Fruit fly (Drosophila melanogaster) whole organism, wandering third instar larva: Measurements from ENCODE around the gene Vha16-5.

ENCODE experiments used
- CG32264 ChIP-seq: fragments of 200-800 bp; sonication (Bioruptor generic); optimal IDR thresholded peaks from 2 replicates; lab custom pipeline; 2016; ENCODE audit warnings: missing biosample characterization, missing genetic modification characterization
- CG9705 ChIP-seq: fragments of 200-800 bp; sonication (Bioruptor generic); optimal IDR thresholded peaks from 2 replicates; lab custom pipeline; 2018; ENCODE audit warnings: missing biosample characterization, mild to moderate bottlenecking, missing genetic modification characterization
- CrebA ChIP-seq: fragments of 200-800 bp; sonication (Bioruptor generic); optimal IDR thresholded peaks from 2 replicates; lab custom pipeline; 2016; ENCODE audit warnings: missing biosample characterization, mild to moderate bottlenecking, missing genetic modification characterization, borderline replicate concordance
- Dfd ChIP-seq: fragments of >200 bp; optimal IDR thresholded peaks from 2 replicates; lab custom pipeline; 2017; ENCODE audit warnings: missing biosample characterization, missing genetic modification characterization
- Dif ChIP-seq: fragments of 200-275, 200-300 bp; sonication (Bioruptor generic); optimal IDR thresholded peaks from 2 replicates; lab custom pipeline; 2018; ENCODE audit warnings: missing biosample characterization, missing genetic modification characterization; ENCODE audit not compliant: partially characterized antibody
- HLH106 ChIP-seq: fragments of 200-800 bp; optimal IDR thresholded peaks from 3 replicates; lab custom pipeline; 2019; ENCODE audit warnings: missing biosample characterization, mild to moderate bottlenecking, missing genetic modification characterization, moderate library complexity
- Hnf4 ChIP-seq: fragments of 200-800 bp; sonication (Bioruptor generic); optimal IDR thresholded peaks from 2 replicates; lab custom pipeline; 2016; ENCODE audit warnings: missing biosample characterization, mild to moderate bottlenecking, missing genetic modification characterization
- Hr78 ChIP-seq: fragments of >200 bp; optimal IDR thresholded peaks from 2 replicates; lab custom pipeline; 2017; ENCODE audit warnings: missing biosample characterization, missing genetic modification characterization
- Hr83 ChIP-seq: fragments of 200-300 bp; sonication (Bioruptor generic); optimal IDR thresholded peaks from 2 replicates; lab custom pipeline; 2016; ENCODE audit warnings: missing biosample characterization, mild to moderate bottlenecking, missing genetic modification characterization, moderate library complexity; ENCODE audit not compliant: poor library complexity, severe bottlenecking
- Jra ChIP-seq: sonication (Bioruptor generic); optimal IDR thresholded peaks from 2 replicates; lab custom pipeline; 2016; ENCODE audit warnings: missing biosample characterization, missing genetic modification characterization
- Mio ChIP-seq: sonication (Bioruptor generic); optimal IDR thresholded peaks from 2 replicates; lab custom pipeline; 2016; ENCODE audit warnings: missing biosample characterization, missing genetic modification characterization
- Myc ChIP-seq: fragments of >200 bp; optimal IDR thresholded peaks from 2 replicates; lab custom pipeline; 2017
- N ChIP-seq: fragments of >200 bp; optimal IDR thresholded peaks from 2 replicates; lab custom pipeline; 2018; ENCODE audit warnings: missing biosample characterization, missing external identifiers, missing genetic modification characterization
- OdsH ChIP-seq: fragments of 200-800 bp; sonication (Bioruptor generic); optimal IDR thresholded peaks from 2 replicates; lab custom pipeline; 2016; ENCODE audit warnings: missing biosample characterization, mild to moderate bottlenecking, missing genetic modification characterization
- Rel ChIP-seq, 2 experiments: fragments of 200-800 bp; sonication (Bioruptor generic) in 1 of 2; optimal IDR thresholded peaks; 2 replicates in 1 of 2; 3 replicates in 1 of 2; lab custom pipeline; 2016 to 2019; ENCODE audit warnings: mild to moderate bottlenecking in 2 of 2, missing biosample characterization in 2 of 2, missing genetic modification characterization in 2 of 2, moderate library complexity in 1 of 2
- Sp1 ChIP-seq: fragments of 200-800 bp; sonication (Bioruptor generic); optimal IDR thresholded peaks from 3 replicates; lab custom pipeline; 2019; ENCODE audit warnings: missing biosample characterization, mild to moderate bottlenecking, missing genetic modification characterization, moderate library complexity
- Vsx2 ChIP-seq: fragments of 200-300, 225-300 bp; sonication (Bioruptor generic); optimal IDR thresholded peaks from 2 replicates; lab custom pipeline; 2018; ENCODE audit warnings: missing biosample characterization, missing genetic modification characterization; ENCODE audit not compliant: partially characterized antibody
- br ChIP-seq: fragments of 200-800 bp; sonication (Bioruptor generic); optimal IDR thresholded peaks from 2 replicates; lab custom pipeline; 2016; ENCODE audit warnings: missing biosample characterization, missing genetic modification characterization
- brk ChIP-seq: fragments of 200-800 bp; sonication (Bioruptor generic); optimal IDR thresholded peaks from 2 replicates; lab custom pipeline; 2016; ENCODE audit warnings: missing biosample characterization, mild to moderate bottlenecking, missing genetic modification characterization
- dl ChIP-seq, 2 experiments: fragments of 175-275, 200-275 bp in 1 of 2; fragments of 200-275 bp in 1 of 2; sonication (Bioruptor generic); optimal IDR thresholded peaks; lab custom pipeline; 2018; ENCODE audit warnings: mild to moderate bottlenecking in 2 of 2, missing biosample characterization in 2 of 2, missing genetic modification characterization in 2 of 2, moderate library complexity in 2 of 2; ENCODE audit not compliant: partially characterized antibody in 2 of 2, insufficient read depth in 1 of 2
- dmrt93B ChIP-seq: fragments of 200-800 bp; sonication (Bioruptor generic); optimal IDR thresholded peaks from 2 replicates; lab custom pipeline; 2018; ENCODE audit warnings: missing biosample characterization, mild to moderate bottlenecking, missing genetic modification characterization
- dsf ChIP-seq: sonication (Bioruptor generic); optimal IDR thresholded peaks from 2 replicates; lab custom pipeline; 2016; ENCODE audit warnings: missing biosample characterization, missing genetic modification characterization, borderline replicate concordance
- ey ChIP-seq: fragments of 200-800 bp; sonication (Bioruptor generic); optimal IDR thresholded peaks from 2 replicates; lab custom pipeline; 2016; ENCODE audit warnings: missing biosample characterization, missing genetic modification characterization
- foxo ChIP-seq, 2 experiments: fragments of 200-800 bp; sonication (Bioruptor generic); optimal IDR thresholded peaks; 2 replicates in 1 of 2; 3 replicates in 1 of 2; lab custom pipeline; 2016 to 2017; ENCODE audit warnings: missing biosample characterization in 2 of 2, missing genetic modification characterization in 2 of 2
- fru ChIP-seq: fragments of 200-800 bp; sonication (Bioruptor generic); optimal IDR thresholded peaks from 3 replicates; lab custom pipeline; 2016; ENCODE audit warnings: missing biosample characterization, mild to moderate bottlenecking, missing genetic modification characterization
- h ChIP-seq: fragments of 200-800 bp; sonication (Bioruptor generic); optimal IDR thresholded peaks from 3 replicates; lab custom pipeline; 2016; ENCODE audit warnings: missing biosample characterization, mild to moderate bottlenecking, missing genetic modification characterization
- lola ChIP-seq: fragments of >200 bp; optimal IDR thresholded peaks from 2 replicates; lab custom pipeline; 2017; ENCODE audit warnings: missing biosample characterization, missing genetic modification characterization
- pan ChIP-seq: fragments of >200 bp; optimal IDR thresholded peaks from 2 replicates; lab custom pipeline; 2017
- psq ChIP-seq: fragments of 200-800 bp; sonication (Bioruptor generic); optimal IDR thresholded peaks from 3 replicates; lab custom pipeline; 2017; ENCODE audit warnings: missing biosample characterization, mild to moderate bottlenecking, missing genetic modification characterization, moderate library complexity
- rgr ChIP-seq: fragments of 200-800 bp; sonication (Bioruptor generic); optimal IDR thresholded peaks from 3 replicates; lab custom pipeline; 2016; ENCODE audit warnings: missing biosample characterization, mild to moderate bottlenecking, missing genetic modification characterization
- sage ChIP-seq: fragments of 200-800 bp; sonication (Bioruptor generic); optimal IDR thresholded peaks from 2 replicates; lab custom pipeline; 2016; ENCODE audit warnings: missing biosample characterization, mild to moderate bottlenecking, missing genetic modification characterization
- sv ChIP-seq: fragments of 200-800 bp; sonication (Bioruptor generic); optimal IDR thresholded peaks from 3 replicates; lab custom pipeline; 2016; ENCODE audit warnings: missing biosample characterization, missing genetic modification characterization
- usp ChIP-seq: fragments of >200 bp; optimal IDR thresholded peaks from 2 replicates; lab custom pipeline; 2017; ENCODE audit warnings: missing biosample characterization, missing genetic modification characterization
- woc ChIP-seq: sonication (Bioruptor generic); optimal IDR thresholded peaks from 2 replicates; lab custom pipeline; 2016; ENCODE audit warnings: missing biosample characterization, mild to moderate bottlenecking, missing genetic modification characterization

Vha16-5 gene

dm6 chr2L:10708089-10708488 lies 28.8 kb downstream of the Vha16-5 start:
- TF ChIP-seq CG9705 (no peak), Dfd (peak; percentile 83)

DNA sequence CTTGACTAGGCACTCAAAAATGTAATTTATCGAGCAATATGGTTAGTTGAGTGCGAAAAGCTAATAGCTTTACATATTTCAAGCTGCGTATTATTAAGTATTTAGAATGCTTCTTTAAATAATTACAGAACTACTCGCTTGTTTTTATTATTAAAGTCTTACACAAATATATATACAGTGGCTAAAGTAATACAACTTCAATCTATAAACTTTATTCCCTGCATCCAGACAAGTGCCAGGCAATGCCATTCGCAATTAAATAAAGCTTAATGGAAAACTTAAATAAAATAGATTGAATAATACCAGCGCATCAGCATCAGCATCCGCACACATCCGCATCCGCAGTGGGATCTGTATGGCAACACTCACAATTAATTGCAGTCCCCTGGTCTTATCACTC lies 30.6 kb downstream of the Vha16-5 start:
- no peak for TF ChIP-seq br
- TF ChIP-seq h, result no peak
- TF ChIP-seq Mio (GFP tag; lab: Kevin White, UChicago), result no peak

DNA sequence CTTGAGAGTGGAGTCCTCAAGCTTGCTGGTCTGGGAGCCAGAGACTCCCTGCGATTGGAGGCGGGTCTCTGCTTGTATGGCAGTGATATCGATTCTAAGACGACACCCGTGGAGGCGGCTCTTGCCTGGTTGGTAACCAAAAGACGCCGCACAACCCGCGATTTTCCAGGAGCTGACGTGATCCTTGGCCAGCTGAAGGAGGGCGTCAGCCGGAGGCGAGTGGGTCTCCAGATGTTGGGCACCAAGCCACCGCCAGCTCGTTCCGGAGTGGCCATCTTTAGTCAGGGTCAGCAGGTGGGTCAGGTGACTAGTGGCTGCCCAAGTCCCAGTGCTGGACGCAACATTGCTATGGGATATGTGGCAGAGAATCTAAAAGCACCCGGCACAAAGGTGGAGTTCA lies 32.4 kb downstream of the Vha16-5 start:
- TF ChIP-seq Dif (no peak), sage (GFP tag; lab: Kevin White, UChicago) (no peak), sv (GFP tag; lab: Kevin White, UChicago) (no peak), woc (no peak), Hnf4 (GFP tag; lab: Kevin White, UChicago) (no peak), Hr78 (no peak), Dfd (no peak)
- TF ChIP-seq, all 38 proteins: peak for 0

- TF ChIP-seq CG32264 (peak; percentile 38), dmrt93B (peak; percentile 56), HLH106 (peak; percentile 82), ey (GFP tag; lab: Kevin White, UChicago) (peak; percentile 85), N (no peak), Hr83 (GFP tag; lab: Kevin White, UChicago) (no peak), br (peak; percentile 81), OdsH (peak; percentile 84), usp (GFP tag; lab: Kevin White, UChicago) (no peak), woc (peak; percentile 35), CG9705 (no peak), Sp1 (GFP tag; lab: Kevin White, UChicago) (peak; percentile 67), foxo (GFP tag; optimal IDR thresholded peaks at IDR 0.05; lab: Kevin White, UChicago) (peak; percentile 9 to 81), dsf (GFP tag; lab: Kevin White, UChicago) (no peak), h (peak; percentile 92), CrebA (GFP tag; lab: Kevin White, UChicago) (no peak), brk (GFP tag; lab: Kevin White, UChicago) (peak; percentile 47), psq (GFP tag; lab: Kevin White, UChicago) (peak; percentile 55), fru (GFP tag; lab: Kevin White, UChicago) (peak; percentile 86), lola (GFP tag; lab: Kevin White, UChicago) (no peak), Hr78 (no peak), Rel (GFP tag; optimal IDR thresholded peaks at IDR 0.05; lab: Kevin White, UChicago) (no peak), Rel (tag; optimal IDR thresholded peaks at IDR 0.05; lab: Kevin White, UChicago) (peak; percentile 40), Myc (lab: Kevin White, UChicago) (no peak), Jra (GFP tag; lab: Kevin White, UChicago) (peak; percentile 39), sv (GFP tag; lab: Kevin White, UChicago) (peak; percentile 52), Mio (GFP tag; lab: Kevin White, UChicago) (no peak), pan (no peak), Dfd (no peak), sage (GFP tag; lab: Kevin White, UChicago) (no peak), dl (GFP tag; optimal IDR thresholded peaks at IDR 0.05; lab: Kevin White, UChicago; ENCODE audit: insufficient read depth in 1 of 2, partially characterized antibody in 2 of 2) (no peak), Hnf4 (GFP tag; lab: Kevin White, UChicago) (peak; percentile 76), Vsx2 (GFP tag; lab: Kevin White, UChicago) (no peak), rgr (peak; percentile 86)
Observed at dm6 chr2L:10703281-10703680, 33.6 kb downstream of the Vha16-5 start, which contains the start of gene CG6415. CG6415 (plus strand) TSS chr2L:10703621.
